Worm (Caenorhabditis elegans) whole organism, L1 larva: Measurements from ENCODE around the gene C52A11.3.
A peak's percentile ranks its signal among the peaks of the same experiment; 100 is the strongest.

ENCODE experiments used
- C04F5.9 ChIP-seq: sonication (generic microtip); optimal IDR thresholded peaks from 2 replicates; lab custom pipeline; 2016; ENCODE audit warnings: missing genetic modification characterization, missing compliant biosample characterization
- alr-1 ChIP-seq: fragments of 200-800 bp; sonication (Bioruptor generic); optimal IDR thresholded peaks from 2 replicates; lab custom pipeline; 2018; ENCODE audit warnings: borderline replicate concordance, mild to moderate bottlenecking, missing genetic modification characterization, missing compliant biosample characterization
- blmp-1 ChIP-seq: fragments of 150-350 bp; optimal IDR thresholded peaks from 2 replicates; lab custom pipeline; 2014; ENCODE audit warnings: missing biosample characterization, missing genetic modification characterization
- ceh-63 ChIP-seq: fragments of 200-800 bp; sonication (Bioruptor generic); optimal IDR thresholded peaks from 2 replicates; lab custom pipeline; 2018; ENCODE audit warnings: mild to moderate bottlenecking, missing genetic modification characterization, missing compliant biosample characterization
- ceh-8 ChIP-seq: fragments of 200-800 bp; sonication (Bioruptor generic); optimal IDR thresholded peaks from 2 replicates; lab custom pipeline; 2018; ENCODE audit warnings: mild to moderate bottlenecking, missing genetic modification characterization, moderate library complexity, missing compliant biosample characterization
- ceh-82 ChIP-seq, 3 experiments: fragments of 150-350 bp in 1 of 3; sonication (generic microtip) in 2 of 3; optimal IDR thresholded peaks; 2 replicates each; lab custom pipeline; 2014 to 2017; ENCODE audit warnings: missing biosample characterization in 3 of 3, missing genetic modification characterization in 3 of 3
- ceh-88 ChIP-seq: fragments of 200-800 bp; sonication (Bioruptor generic); IDR thresholded peaks from 2 replicates; pipeline ENCODE4 v1.3.6; 2022; ENCODE audit warnings: missing genetic modification characterization, missing compliant biosample characterization
- ceh-90 ChIP-seq: sonication (generic microtip); optimal IDR thresholded peaks from 2 replicates; lab custom pipeline; 2016; ENCODE audit warnings: missing genetic modification characterization, missing compliant biosample characterization
- dsc-1 ChIP-seq: sonication (generic microtip); optimal IDR thresholded peaks from 2 replicates; lab custom pipeline; 2016; ENCODE audit warnings: mild to moderate bottlenecking, missing genetic modification characterization, missing compliant biosample characterization
- efl-1 ChIP-seq, 4 experiments: fragments of 150-350 bp; optimal IDR thresholded peaks in 3 of 4; peaks in 1 of 4; 1 replicate in 1 of 4; 2 replicates in 3 of 4; lab custom pipeline; 2014; ENCODE audit warnings: missing biosample characterization in 2 of 4, missing genetic modification characterization in 2 of 4, missing genetic modification reagents in 2 of 4
- egl-27 ChIP-seq, 2 experiments: fragments of 150-350 bp in 1 of 2; sonication (generic microtip); optimal IDR thresholded peaks; 3 replicates each; lab custom pipeline; 2017 to 2018; ENCODE audit warnings: missing biosample characterization in 2 of 2, missing genetic modification characterization in 2 of 2, missing genetic modification reagents in 2 of 2
- fkh-4 ChIP-seq: sonication (generic microtip); optimal IDR thresholded peaks from 2 replicates; lab custom pipeline; 2016; ENCODE audit warnings: missing compliant biosample characterization, missing genetic modification characterization, borderline replicate concordance
- fkh-8 ChIP-seq: sonication (generic microtip); optimal IDR thresholded peaks from 2 replicates; lab custom pipeline; 2016; ENCODE audit warnings: mild to moderate bottlenecking, missing genetic modification characterization, missing compliant biosample characterization
- fos-1 ChIP-seq: fragments of 150-350 bp; optimal IDR thresholded peaks from 2 replicates; lab custom pipeline; 2014; ENCODE audit warnings: missing biosample characterization, missing genetic modification characterization
- grh-1 ChIP-seq: fragments of 200-800 bp; sonication (Bioruptor generic); IDR thresholded peaks from 2 replicates; pipeline ENCODE4 v1.3.6; 2022; ENCODE audit warnings: missing genetic modification reagents, missing genetic modification characterization, missing compliant biosample characterization
- hlh-17 ChIP-seq: fragments of 200-800 bp; sonication (Bioruptor generic); optimal IDR thresholded peaks from 2 replicates; lab custom pipeline; 2018; ENCODE audit warnings: missing genetic modification characterization, mild to moderate bottlenecking, missing compliant biosample characterization, moderate library complexity, borderline replicate concordance
- hlh-4 ChIP-seq: sonication (generic microtip); optimal IDR thresholded peaks from 2 replicates; lab custom pipeline; 2016; ENCODE audit warnings: mild to moderate bottlenecking, missing genetic modification characterization, missing compliant biosample characterization
- hpl-2 ChIP-seq: fragments of 150-350 bp; optimal IDR thresholded peaks from 2 replicates; lab custom pipeline; 2014; ENCODE audit warnings: missing biosample characterization, missing genetic modification reagents, missing genetic modification characterization
- irx-1 ChIP-seq: sonication (generic microtip); optimal IDR thresholded peaks from 2 replicates; lab custom pipeline; 2016; ENCODE audit warnings: missing genetic modification characterization, missing compliant biosample characterization
- isw-1 ChIP-seq: fragments of 200-800 bp; sonication (Bioruptor generic); IDR thresholded peaks from 2 replicates; pipeline ENCODE4 v1.3.6; 2022; ENCODE audit warnings: missing genetic modification characterization, missing compliant biosample characterization
- lin-13 ChIP-seq: fragments of 150-350 bp; optimal IDR thresholded peaks from 2 replicates; lab custom pipeline; 2014; ENCODE audit warnings: missing biosample characterization, missing genetic modification reagents, missing genetic modification characterization
- lin-35 ChIP-seq, 2 experiments: fragments of 150-350 bp; optimal IDR thresholded peaks; 2 replicates each; lab custom pipeline; 2014; ENCODE audit warnings: missing biosample characterization in 2 of 2, missing genetic modification characterization in 2 of 2, missing genetic modification reagents in 2 of 2
- lir-3 ChIP-seq: sonication (generic microtip); optimal IDR thresholded peaks from 2 replicates; lab custom pipeline; 2016; ENCODE audit warnings: mild to moderate bottlenecking, missing genetic modification characterization, moderate library complexity, missing compliant biosample characterization; ENCODE audit not compliant: poor library complexity
- mab-9 ChIP-seq: fragments of 200-800 bp; sonication (Bioruptor generic); IDR thresholded peaks from 2 replicates; pipeline ENCODE4 v1.3.6; 2022; ENCODE audit warnings: missing genetic modification reagents, missing genetic modification characterization, missing compliant biosample characterization
- mdl-1 ChIP-seq, 2 experiments: fragments of 150-350 bp; optimal IDR thresholded peaks; 2 replicates each; lab custom pipeline; 2014 to 2017; ENCODE audit warnings: missing biosample characterization in 2 of 2, missing genetic modification characterization in 2 of 2, inconsistent platforms in 1 of 2
- nhr-19 ChIP-seq: fragments of 200-800 bp; sonication (Bioruptor generic); conservative IDR thresholded peaks from 2 replicates; pipeline ENCODE4 v1.3.6; 2022; ENCODE audit warnings: missing genetic modification characterization, missing compliant biosample characterization
- nhr-20 ChIP-seq: sonication (generic microtip); optimal IDR thresholded peaks from 2 replicates; lab custom pipeline; 2016; ENCODE audit warnings: mild to moderate bottlenecking, missing genetic modification characterization, missing compliant biosample characterization
- nhr-237 ChIP-seq: fragments of 150-350 bp; optimal IDR thresholded peaks from 2 replicates; lab custom pipeline; 2014; ENCODE audit warnings: missing biosample characterization, missing genetic modification characterization
- nhr-28 ChIP-seq: fragments of 150-350 bp; optimal IDR thresholded peaks from 2 replicates; lab custom pipeline; 2014; ENCODE audit warnings: missing biosample characterization, missing genetic modification characterization
- nhr-71 ChIP-seq: sonication (generic microtip); optimal IDR thresholded peaks from 2 replicates; lab custom pipeline; 2016; ENCODE audit warnings: mild to moderate bottlenecking, missing genetic modification characterization, moderate library complexity, missing compliant biosample characterization
- nhr-77 ChIP-seq: fragments of 150-350 bp; optimal IDR thresholded peaks from 2 replicates; lab custom pipeline; 2014; ENCODE audit warnings: missing biosample characterization, missing genetic modification characterization
- nhr-84 ChIP-seq: sonication (generic microtip); optimal IDR thresholded peaks from 2 replicates; lab custom pipeline; 2017; ENCODE audit warnings: missing biosample characterization, missing genetic modification characterization
- pag-3 ChIP-seq: sonication (generic microtip); optimal IDR thresholded peaks from 2 replicates; lab custom pipeline; 2017; ENCODE audit warnings: missing genetic modification characterization, mild to moderate bottlenecking, missing compliant biosample characterization, antibody characterized with exemption, borderline replicate concordance; ENCODE audit not compliant: insufficient read depth
- pqm-1 ChIP-seq: sonication (generic microtip); optimal IDR thresholded peaks from 3 replicates; lab custom pipeline; 2017; ENCODE audit warnings: missing biosample characterization, missing genetic modification characterization
- rnt-1 ChIP-seq: sonication (generic microtip); optimal IDR thresholded peaks from 2 replicates; lab custom pipeline; 2016; ENCODE audit warnings: mild to moderate bottlenecking, missing genetic modification characterization, moderate library complexity, missing compliant biosample characterization
- snpc-4 ChIP-seq: fragments of 150-350 bp; optimal IDR thresholded peaks from 2 replicates; lab custom pipeline; 2014; ENCODE audit warnings: missing biosample characterization, missing genetic modification characterization
- sox-4 ChIP-seq: sonication (generic microtip); optimal IDR thresholded peaks from 2 replicates; lab custom pipeline; 2016; ENCODE audit warnings: missing genetic modification characterization, missing compliant biosample characterization
- sptf-1 ChIP-seq: fragments of 150-350 bp; optimal IDR thresholded peaks from 2 replicates; lab custom pipeline; 2014; ENCODE audit warnings: missing biosample characterization, missing genetic modification characterization
- sup-37 ChIP-seq: fragments of 200-800 bp; sonication (Bioruptor generic); optimal IDR thresholded peaks from 2 replicates; lab custom pipeline; 2018; ENCODE audit warnings: mild to moderate bottlenecking, missing genetic modification characterization, missing compliant biosample characterization
- swsn-7 ChIP-seq: sonication (generic microtip); optimal IDR thresholded peaks from 2 replicates; lab custom pipeline; 2016; ENCODE audit warnings: missing genetic modification characterization, missing compliant biosample characterization
- tbx-2 ChIP-seq: sonication (generic microtip); optimal IDR thresholded peaks from 2 replicates; lab custom pipeline; 2016; ENCODE audit warnings: missing genetic modification characterization, missing compliant biosample characterization
- tlp-1 ChIP-seq: fragments of 150-350 bp; optimal IDR thresholded peaks from 2 replicates; lab custom pipeline; 2014; ENCODE audit warnings: missing biosample characterization, missing genetic modification characterization
- unc-30 ChIP-seq: sonication (generic microtip); optimal IDR thresholded peaks from 2 replicates; lab custom pipeline; 2017; ENCODE audit warnings: missing biosample characterization, missing genetic modification characterization
- unc-86 ChIP-seq: sonication (generic microtip); optimal IDR thresholded peaks from 2 replicates; lab custom pipeline; 2016; ENCODE audit warnings: missing genetic modification characterization, missing compliant biosample characterization
- vab-15 ChIP-seq: sonication (generic microtip); optimal IDR thresholded peaks from 2 replicates; lab custom pipeline; 2017; ENCODE audit warnings: missing genotype, mild to moderate bottlenecking, missing genetic modification characterization, missing compliant biosample characterization
- xbp-1 ChIP-seq: sonication (generic microtip); optimal IDR thresholded peaks from 2 replicates; lab custom pipeline; 2016; ENCODE audit warnings: missing genetic modification characterization, missing compliant biosample characterization
- zag-1 ChIP-seq: fragments of 150-350 bp; optimal IDR thresholded peaks from 2 replicates; lab custom pipeline; 2014; ENCODE audit warnings: missing biosample characterization, missing genetic modification characterization
- zip-4 ChIP-seq: fragments of 200-800 bp; sonication (Bioruptor generic); optimal IDR thresholded peaks from 2 replicates; lab custom pipeline; 2018; ENCODE audit warnings: mild to moderate bottlenecking, missing genetic modification characterization, moderate library complexity, missing compliant biosample characterization

C52A11.3 gene

ce11 chrII:10784248-10784647 is 47.1 kb downstream of the C52A11.3 start:
- TF ChIP-seq zip-4, result no peak
- no peak for TF ChIP-seq efl-1 (optimal IDR thresholded peaks at IDR 0.05; lab: Kevin White, UChicago)
- peak in 1 of 2 experiments; percentile 41 for TF ChIP-seq efl-1 (GFP tag; optimal IDR thresholded peaks at IDR 0.05 in 1 of 2; lab: Kevin White, UChicago)
- TF ChIP-seq pag-3, result no peak
- TF ChIP-seq, all 84 proteins: peak for 1

DNA sequence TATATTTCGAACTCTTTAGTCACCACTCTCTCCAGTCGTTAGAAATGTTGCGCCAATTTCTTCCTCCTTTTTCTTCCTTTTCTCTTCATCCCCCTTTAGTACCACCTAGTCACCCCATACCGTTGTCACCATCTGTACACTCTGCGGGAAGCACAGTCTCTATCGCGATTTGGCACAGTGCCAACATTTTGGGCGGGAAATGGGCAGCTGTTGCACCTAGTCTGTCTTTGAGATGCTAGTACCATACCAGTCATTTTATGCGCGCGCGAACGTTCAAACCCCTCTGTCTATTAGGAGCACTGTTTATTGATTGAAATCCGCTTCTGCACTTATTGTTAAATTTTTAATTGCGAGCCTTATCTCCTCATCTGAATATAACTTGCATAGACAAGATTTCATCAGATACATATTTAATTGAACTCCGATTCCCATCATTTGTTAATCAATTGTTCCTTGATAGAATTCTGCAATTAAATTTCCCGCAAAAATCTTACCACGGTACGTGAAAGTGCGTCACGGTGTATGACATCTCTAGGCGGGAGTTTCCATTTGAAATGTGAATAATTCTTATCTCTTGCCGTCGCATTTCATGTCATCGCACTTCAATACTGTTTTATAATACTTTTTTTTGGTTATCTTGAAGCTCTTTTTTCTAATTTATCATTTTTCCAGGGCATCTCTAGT is 47.8 kb downstream of the C52A11.3 start, which contains the start of gene cdl-1:
Gene cdl-1, plus strand, starts transcription at position 673 of the 684 bp plus-strand sequence.
- peak; percentile 45 for TF ChIP-seq snpc-4 (tag; lab: Kevin White, UChicago)
- TF ChIP-seq tlp-1 (tag; lab: Kevin White, UChicago), result no peak
- TF ChIP-seq hpl-2 (GFP tag; lab: Kevin White, UChicago), result no peak
- no peak; the same call in 1 of the 2 replicates for TF ChIP-seq isw-1
- TF ChIP-seq irx-1 (tag; lab: Kevin White, UChicago), result peak; percentile 7
- no peak for TF ChIP-seq unc-30 (tag; lab: Kevin White, UChicago)
- TF ChIP-seq lin-13 (GFP tag; lab: Kevin White, UChicago), result no peak
- peak; percentile 17 for TF ChIP-seq nhr-77 (tag; lab: Kevin White, UChicago)
- TF ChIP-seq ceh-88 (GFP tag; lab: Robert Waterston, UW), result 0 out of 2 replicates have a peak, but pooled peaks have one; percentile 25
- TF ChIP-seq lir-3 (tag; lab: Kevin White, UChicago), result peak; percentile 49
- TF ChIP-seq alr-1 (tag; lab: Kevin White, UChicago), result no peak
- TF ChIP-seq pqm-1, result no peak
- peak; percentile 67 for TF ChIP-seq nhr-19 (GFP tag; lab: Robert Waterston, UW)
- 0 out of 2 replicates have a peak, but pooled peaks have one; percentile 21 for TF ChIP-seq mab-9
- TF ChIP-seq nhr-28 (tag; lab: Kevin White, UChicago), result no peak
- peak; percentile 53 for TF ChIP-seq swsn-7 (tag; lab: Kevin White, UChicago)
- peak; percentile 7 for TF ChIP-seq nhr-84 (tag; lab: Kevin White, UChicago)
- TF ChIP-seq efl-1 (optimal IDR thresholded peaks at IDR 0.05; lab: Kevin White, UChicago), result peak; percentile 86 to 96
- TF ChIP-seq efl-1 (GFP tag; optimal IDR thresholded peaks at IDR 0.05 in 1 of 2; lab: Kevin White, UChicago), result peak; percentile 96 to 100
- TF ChIP-seq blmp-1 (tag; lab: Kevin White, UChicago), result peak; percentile 66
- TF ChIP-seq ceh-82 (tag; optimal IDR thresholded peaks at IDR 0.05; lab: Kevin White, UChicago), result peak in 2 of 3 experiments; percentile 24 to 40
- TF ChIP-seq nhr-20 (tag; lab: Kevin White, UChicago), result peak; percentile 67
- TF ChIP-seq unc-86, result no peak
- TF ChIP-seq xbp-1 (tag; lab: Kevin White, UChicago), result peak; percentile 52
- TF ChIP-seq sox-4, result no peak
- no peak for TF ChIP-seq zip-4
- peak in 1 of 2 experiments; percentile 59 for TF ChIP-seq mdl-1 (tag; optimal IDR thresholded peaks at IDR 0.05; lab: Kevin White, UChicago)
- no peak for TF ChIP-seq C04F5.9 (tag; lab: Kevin White, UChicago)
- TF ChIP-seq lin-35 (GFP tag; optimal IDR thresholded peaks at IDR 0.05; lab: Kevin White, UChicago), result peak; percentile 94 to 99
- no peak for TF ChIP-seq egl-27 (tag; optimal IDR thresholded peaks at IDR 0.05; lab: Kevin White, UChicago)
- TF ChIP-seq rnt-1, result peak; percentile 71
- TF ChIP-seq fkh-4 (tag; lab: Kevin White, UChicago), result no peak
- no peak for TF ChIP-seq grh-1 (GFP tag; lab: Robert Waterston, UW)
- peak; percentile 58 for TF ChIP-seq tbx-2 (tag; lab: Kevin White, UChicago)
- TF ChIP-seq ceh-63 (GFP tag; lab: Kevin White, UChicago), result no peak
- no peak for TF ChIP-seq ceh-8 (GFP tag; lab: Kevin White, UChicago)
- TF ChIP-seq hlh-4 (tag; lab: Kevin White, UChicago), result no peak
- peak; percentile 74 for TF ChIP-seq nhr-71
- no peak for TF ChIP-seq sptf-1 (tag; lab: Kevin White, UChicago)
- no peak for TF ChIP-seq hlh-17 (GFP tag; lab: Kevin White, UChicago)
- TF ChIP-seq sup-37 (GFP tag; lab: Kevin White, UChicago), result no peak
- TF ChIP-seq ceh-90 (tag; lab: Kevin White, UChicago), result no peak
- peak; percentile 37 for TF ChIP-seq dsc-1 (tag; lab: Kevin White, UChicago)
- no peak for TF ChIP-seq zag-1 (tag; lab: Kevin White, UChicago)
- peak; percentile 26 for TF ChIP-seq fkh-8 (tag; lab: Kevin White, UChicago)
- peak; percentile 5 for TF ChIP-seq vab-15 (tag; lab: Kevin White, UChicago)
- TF ChIP-seq nhr-237 (tag; lab: Kevin White, UChicago), result no peak
- TF ChIP-seq fos-1, result peak; percentile 53
